Worm (Caenorhabditis elegans): ENCODE data around the gene F42A10.7.

ce11 chrIII:6166634-6167033, 11.9 kb downstream of the F42A10.7 start:
- TF ChIP-seq med-1 (GFP tag; optimal IDR thresholded peaks at IDR 0.05; ENCODE audit: insufficient read depth): no peak
- no peak for TF ChIP-seq klf-2 (GFP tag; conservative IDR thresholded peaks at IDR 0.05)
- no peak for TF ChIP-seq flt-1 (GFP tag; IDR thresholded peaks at IDR 0.05)
- TF ChIP-seq tab-1 (GFP tag; IDR thresholded peaks at IDR 0.05): no peak
- no peak for TF ChIP-seq cog-1 (tag; optimal IDR thresholded peaks at IDR 0.05)
- TF ChIP-seq T22C8.4 (GFP tag; IDR thresholded peaks at IDR 0.05): no peak
